Worm (Caenorhabditis elegans) whole organism, L3 larva: ENCODE results near the gene ZK662.2.

Source experiments
- R02D3.7 ChIP-seq: fragments of 150-350 bp; optimal IDR thresholded peaks from 2 replicates; lab custom pipeline; 2014; ENCODE audit warnings: missing biosample characterization, missing genetic modification characterization
- ZK546.5 ChIP-seq: sonication (generic microtip); optimal IDR thresholded peaks from 2 replicates; lab custom pipeline; 2017; ENCODE audit warnings: missing biosample characterization, missing genetic modification characterization
- aly-2 ChIP-seq: fragments of 150-350 bp; optimal IDR thresholded peaks from 2 replicates; lab custom pipeline; 2014; ENCODE audit warnings: missing biosample characterization, missing genetic modification characterization
- ama-1 ChIP-seq: fragments of 150-350 bp; optimal IDR thresholded peaks from 2 replicates; lab custom pipeline; 2018
- ceh-16 ChIP-seq: sonication (generic microtip); optimal IDR thresholded peaks from 2 replicates; lab custom pipeline; 2017; ENCODE audit warnings: missing biosample characterization, missing genetic modification characterization
- ceh-28 ChIP-seq: fragments of 150-350 bp; optimal IDR thresholded peaks from 2 replicates; lab custom pipeline; 2014; ENCODE audit warnings: missing biosample characterization, missing genetic modification reagents, missing genetic modification characterization
- ceh-82 ChIP-seq: fragments of 150-350 bp; optimal IDR thresholded peaks from 2 replicates; lab custom pipeline; 2014; ENCODE audit warnings: missing biosample characterization, missing genetic modification characterization
- ceh-9 ChIP-seq: sonication (generic microtip); optimal IDR thresholded peaks from 2 replicates; lab custom pipeline; 2018; ENCODE audit warnings: missing biosample characterization, missing genetic modification characterization
- daf-12 ChIP-seq: fragments of 150-350 bp; optimal IDR thresholded peaks from 2 replicates; lab custom pipeline; 2014; ENCODE audit warnings: missing biosample characterization, missing genetic modification reagents, missing genetic modification characterization
- egl-27 ChIP-seq: sonication (generic microtip); optimal IDR thresholded peaks from 4 replicates; lab custom pipeline; 2017; ENCODE audit warnings: missing biosample characterization, missing genetic modification reagents, missing genetic modification characterization
- egl-5 ChIP-seq: fragments of 150-350 bp; optimal IDR thresholded peaks from 2 replicates; lab custom pipeline; 2017; ENCODE audit warnings: missing biosample characterization, missing genetic modification reagents, missing genetic modification characterization, inconsistent platforms
- elt-1 ChIP-seq: fragments of 150-350 bp; optimal IDR thresholded peaks from 2 replicates; lab custom pipeline; 2014; ENCODE audit warnings: missing biosample characterization, missing genetic modification characterization
- elt-2 ChIP-seq: sonication (generic microtip); optimal IDR thresholded peaks from 2 replicates; lab custom pipeline; 2016; ENCODE audit warnings: missing genetic modification reagents, mild to moderate bottlenecking, missing genetic modification characterization, missing compliant biosample characterization
- elt-3 ChIP-seq, 3 experiments: fragments of 150-350 bp in 1 of 3; sonication (generic microtip) in 2 of 3; optimal IDR thresholded peaks; 2 replicates in 2 of 3; 4 replicates in 1 of 3; lab custom pipeline; 2014 to 2017; ENCODE audit warnings: missing biosample characterization in 3 of 3, missing genetic modification characterization in 3 of 3
- eor-1 ChIP-seq, 2 experiments: fragments of 150-350 bp; optimal IDR thresholded peaks; 2 replicates each; lab custom pipeline; 2014 to 2018; ENCODE audit warnings: missing biosample characterization in 2 of 2, missing genetic modification characterization in 2 of 2
- fkh-10 ChIP-seq: sonication (generic microtip); optimal IDR thresholded peaks from 2 replicates; lab custom pipeline; 2017; ENCODE audit warnings: missing biosample characterization, missing genetic modification reagents, missing genetic modification characterization
- fkh-2 ChIP-seq: fragments of 150-350 bp; optimal IDR thresholded peaks from 2 replicates; lab custom pipeline; 2014; ENCODE audit warnings: missing biosample characterization, missing genetic modification reagents, missing genetic modification characterization
- fos-1 ChIP-seq: fragments of 150-350 bp; optimal IDR thresholded peaks from 2 replicates; lab custom pipeline; 2014; ENCODE audit warnings: missing biosample characterization, missing genetic modification characterization
- hmg-11 ChIP-seq: sonication (generic microtip); optimal IDR thresholded peaks from 2 replicates; lab custom pipeline; 2016; ENCODE audit warnings: missing genetic modification characterization, missing compliant biosample characterization
- jun-1 ChIP-seq: fragments of 150-350 bp; optimal IDR thresholded peaks from 2 replicates; lab custom pipeline; 2014; ENCODE audit warnings: missing biosample characterization, missing genetic modification reagents, missing genetic modification characterization
- lin-15B ChIP-seq: fragments of 150-350 bp; optimal IDR thresholded peaks from 2 replicates; lab custom pipeline; 2014; ENCODE audit warnings: missing biosample characterization, missing genetic modification characterization
- lin-39 ChIP-seq: fragments of 150-350 bp; optimal IDR thresholded peaks from 2 replicates; lab custom pipeline; 2018; ENCODE audit warnings: missing biosample characterization, missing genetic modification reagents, missing genetic modification characterization
- lsy-12 ChIP-seq: sonication (generic microtip); optimal IDR thresholded peaks from 2 replicates; lab custom pipeline; 2016; ENCODE audit warnings: mild to moderate bottlenecking, missing genetic modification characterization, missing compliant biosample characterization
- mdl-1 ChIP-seq: fragments of 150-350 bp; optimal IDR thresholded peaks from 2 replicates; lab custom pipeline; 2014; ENCODE audit warnings: missing biosample characterization, missing genetic modification characterization
- mml-1 ChIP-seq: fragments of 150-350 bp; sonication (generic microtip); optimal IDR thresholded peaks from 3 replicates; lab custom pipeline; 2014; ENCODE audit warnings: missing biosample characterization, missing genetic modification characterization
- nfya-1 ChIP-seq: sonication (generic microtip); optimal IDR thresholded peaks from 2 replicates; lab custom pipeline; 2017; ENCODE audit warnings: missing genetic modification characterization, mild to moderate bottlenecking, missing compliant biosample characterization, antibody characterized with exemption, moderate library complexity; ENCODE audit not compliant: insufficient read depth
- nhr-11 ChIP-seq: fragments of 150-350 bp; optimal IDR thresholded peaks from 2 replicates; lab custom pipeline; 2014; ENCODE audit warnings: missing biosample characterization, missing genetic modification characterization
- nhr-12 ChIP-seq: fragments of 150-350 bp; optimal IDR thresholded peaks from 2 replicates; lab custom pipeline; 2014; ENCODE audit warnings: missing biosample characterization, missing genetic modification characterization
- nhr-23 ChIP-seq: fragments of 150-350 bp; optimal IDR thresholded peaks from 2 replicates; lab custom pipeline; 2014; ENCODE audit warnings: missing biosample characterization, missing genetic modification reagents, missing genetic modification characterization
- nhr-237 ChIP-seq: fragments of 150-350 bp; optimal IDR thresholded peaks from 2 replicates; lab custom pipeline; 2014; ENCODE audit warnings: missing biosample characterization, missing genetic modification characterization
- nhr-25 ChIP-seq: sonication (generic microtip); optimal IDR thresholded peaks from 2 replicates; lab custom pipeline; 2017; ENCODE audit warnings: missing biosample characterization, missing genetic modification characterization
- nhr-28 ChIP-seq: fragments of 150-350 bp; optimal IDR thresholded peaks from 2 replicates; lab custom pipeline; 2014; ENCODE audit warnings: missing biosample characterization, missing genetic modification characterization
- nhr-43 ChIP-seq: sonication (generic microtip); optimal IDR thresholded peaks from 2 replicates; lab custom pipeline; 2016; ENCODE audit warnings: mild to moderate bottlenecking, missing genetic modification characterization, missing compliant biosample characterization; ENCODE audit not compliant: poor library complexity, severe bottlenecking
- nhr-67 ChIP-seq: fragments of 150-350 bp; optimal IDR thresholded peaks from 2 replicates; lab custom pipeline; 2014; ENCODE audit warnings: missing biosample characterization, missing genetic modification characterization
- nhr-76 ChIP-seq: fragments of 150-350 bp; sonication (generic microtip); optimal IDR thresholded peaks from 5 replicates; lab custom pipeline; 2014; ENCODE audit warnings: missing biosample characterization, missing genetic modification characterization
- nhr-77 ChIP-seq: fragments of 150-350 bp; optimal IDR thresholded peaks from 2 replicates; lab custom pipeline; 2014; ENCODE audit warnings: missing biosample characterization, missing genetic modification characterization
- pha-4 ChIP-seq: fragments of 150-350 bp; optimal IDR thresholded peaks from 2 replicates; lab custom pipeline; 2014; ENCODE audit warnings: missing biosample characterization, missing genetic modification reagents, missing genetic modification characterization
- pqm-1 ChIP-seq: fragments of 150-350 bp; optimal IDR thresholded peaks from 2 replicates; lab custom pipeline; 2017; ENCODE audit warnings: missing biosample characterization, missing genetic modification characterization, inconsistent platforms
- sea-2 ChIP-seq: fragments of 150-350 bp; sonication (generic microtip); optimal IDR thresholded peaks from 4 replicates; lab custom pipeline; 2014; ENCODE audit warnings: missing biosample characterization, missing genetic modification reagents, missing genetic modification characterization
- skn-1 ChIP-seq: fragments of 150-350 bp; optimal IDR thresholded peaks from 2 replicates; lab custom pipeline; 2014; ENCODE audit warnings: missing biosample characterization, missing genetic modification characterization
- snpc-4 ChIP-seq: fragments of 150-350 bp; optimal IDR thresholded peaks from 2 replicates; lab custom pipeline; 2014; ENCODE audit warnings: missing biosample characterization, missing genetic modification characterization
- tbx-2 ChIP-seq: sonication (generic microtip); optimal IDR thresholded peaks from 2 replicates; lab custom pipeline; 2016; ENCODE audit warnings: mild to moderate bottlenecking, missing genetic modification characterization, missing compliant biosample characterization
- unc-39 ChIP-seq: sonication (generic microtip); optimal IDR thresholded peaks from 4 replicates; lab custom pipeline; 2017; ENCODE audit warnings: missing biosample characterization, missing genetic modification characterization
- unc-62 ChIP-seq: fragments of 150-350 bp; sonication (generic microtip); optimal IDR thresholded peaks from 4 replicates; lab custom pipeline; 2014; ENCODE audit warnings: missing biosample characterization, missing genetic modification reagents, missing genetic modification characterization
- zag-1 ChIP-seq: fragments of 150-350 bp; optimal IDR thresholded peaks from 2 replicates; lab custom pipeline; 2014; ENCODE audit warnings: missing biosample characterization, missing genetic modification characterization
- ztf-11 ChIP-seq: fragments of 150-350 bp; optimal IDR thresholded peaks from 2 replicates; lab custom pipeline; 2014; ENCODE audit warnings: missing biosample characterization, missing genetic modification characterization
- ztf-4 ChIP-seq: fragments of 150-350 bp; optimal IDR thresholded peaks from 2 replicates; lab custom pipeline; 2014; ENCODE audit warnings: missing biosample characterization, missing genetic modification characterization

Gene ZK662.2

DNA sequence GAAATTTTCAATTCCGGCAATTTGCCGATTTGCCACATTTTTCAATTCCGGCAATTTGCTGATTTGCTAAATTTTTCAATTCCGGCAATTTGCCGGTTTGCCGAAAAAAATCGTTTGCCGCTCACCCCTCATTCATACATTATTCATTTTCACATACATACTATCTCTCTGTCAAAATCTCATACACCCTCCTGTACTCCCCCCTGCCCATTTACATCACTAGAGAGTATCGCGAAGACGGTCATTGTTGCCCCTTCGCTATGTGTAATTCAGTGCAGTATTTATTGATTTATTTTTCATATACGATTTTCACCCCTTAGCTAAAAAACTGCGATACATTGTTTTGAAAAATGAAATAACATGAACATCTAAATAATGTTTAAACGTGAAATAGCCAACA is 39.9 kb downstream of the ZK662.2 start (continued):
- TF ChIP-seq mml-1 (tag; lab: Kevin White, UChicago) (no peak), lsy-12 (tag; lab: Kevin White, UChicago) (peak; percentile 65), ceh-28 (tag; lab: Kevin White, UChicago) (peak; percentile 97), nhr-12 (tag; lab: Kevin White, UChicago) (no peak), snpc-4 (tag; lab: Kevin White, UChicago) (peak; percentile 85), elt-1 (tag; lab: Kevin White, UChicago) (no peak), ceh-9 (tag; lab: Kevin White, UChicago) (no peak), zag-1 (tag; lab: Kevin White, UChicago) (no peak), sea-2 (GFP tag; lab: Kevin White, UChicago) (no peak), nhr-67 (no peak), nhr-77 (tag; lab: Kevin White, UChicago) (peak; percentile 85), ceh-16 (tag; lab: Kevin White, UChicago) (no peak), daf-12 (no peak), nhr-11 (tag; lab: Kevin White, UChicago) (no peak), nhr-25 (tag; lab: Kevin White, UChicago) (peak; percentile 84), elt-3 (tag; optimal IDR thresholded peaks at IDR 0.05; lab: Kevin White, UChicago) (no peak), unc-62 (GFP tag; lab: Kevin White, UChicago) (no peak), ZK546.5 (tag; lab: Kevin White, UChicago) (no peak), ceh-82 (tag; lab: Kevin White, UChicago) (peak; percentile 72), elt-2 (tag; lab: Kevin White, UChicago) (peak; percentile 48), nhr-76 (tag; lab: Kevin White, UChicago) (no peak), fkh-10 (no peak)
- TF ChIP-seq, all 47 proteins: peak for 20

DNA sequence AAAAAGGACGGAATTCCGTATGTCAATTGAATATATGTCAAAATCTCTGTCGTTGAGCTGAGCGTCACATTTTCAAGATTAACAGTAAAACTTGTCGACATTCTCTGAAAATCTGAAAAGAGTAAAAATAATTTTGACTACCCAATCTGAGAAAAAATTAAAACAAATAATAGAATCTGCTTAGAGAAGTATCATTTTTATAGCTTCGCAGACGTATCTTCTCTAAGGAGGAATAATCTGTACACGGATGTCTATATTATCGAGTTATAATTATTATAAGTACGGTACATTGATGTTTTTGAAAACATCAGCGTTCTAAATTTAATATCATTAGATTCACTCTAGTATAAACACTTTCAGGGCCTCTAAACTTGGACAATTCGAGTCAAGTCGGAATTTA is 44.0 kb downstream of the ZK662.2 start, which contains the start of gene srg-64:
srg-64 (minus strand) TSS at position 101 of the 400 bp plus-strand sequence.
- TF ChIP-seq jun-1 (tag; lab: Kevin White, UChicago) (no peak), ceh-16 (tag; lab: Kevin White, UChicago) (no peak), daf-12 (no peak), nhr-23 (tag; lab: Kevin White, UChicago) (no peak), pha-4 (tag; lab: Kevin White, UChicago) (no peak), nhr-77 (tag; lab: Kevin White, UChicago) (no peak), skn-1 (tag; lab: Kevin White, UChicago) (no peak)

ce11 chrX:15741852-15742251 is 45.4 kb downstream of the ZK662.2 start:
- TF ChIP-seq ZK546.5 (tag; lab: Kevin White, UChicago) (no peak), nhr-237 (tag; lab: Kevin White, UChicago) (no peak), nfya-1 (tag; lab: Kevin White, UChicago) (peak; percentile 45), elt-3 (tag; optimal IDR thresholded peaks at IDR 0.05; lab: Kevin White, UChicago) (no peak), elt-1 (tag; lab: Kevin White, UChicago) (no peak), fkh-2 (tag; lab: Kevin White, UChicago) (no peak), ztf-4 (tag; lab: Kevin White, UChicago) (no peak), eor-1 (tag; optimal IDR thresholded peaks at IDR 0.05; lab: Kevin White, UChicago) (no peak), ceh-28 (tag; lab: Kevin White, UChicago) (peak; percentile 30), nhr-12 (tag; lab: Kevin White, UChicago) (no peak), nhr-67 (no peak), mdl-1 (no peak), ceh-16 (tag; lab: Kevin White, UChicago) (no peak), fos-1 (tag; lab: Kevin White, UChicago) (no peak), unc-39 (tag; lab: Kevin White, UChicago) (no peak), nhr-77 (tag; lab: Kevin White, UChicago) (no peak), skn-1 (tag; lab: Kevin White, UChicago) (peak; percentile 20), nhr-23 (tag; lab: Kevin White, UChicago) (peak; percentile 29), pha-4 (tag; lab: Kevin White, UChicago) (peak; percentile 47), mml-1 (tag; lab: Kevin White, UChicago) (no peak), nhr-76 (tag; lab: Kevin White, UChicago) (no peak), daf-12 (no peak), nhr-25 (tag; lab: Kevin White, UChicago) (peak; percentile 15), pqm-1 (tag; lab: Kevin White, UChicago) (peak; percentile 50), nhr-11 (tag; lab: Kevin White, UChicago) (no peak), hmg-11 (tag; lab: Kevin White, UChicago) (peak; percentile 94), ztf-11 (tag; lab: Kevin White, UChicago) (no peak), egl-5 (no peak), egl-27 (tag; lab: Kevin White, UChicago) (no peak), zag-1 (tag; lab: Kevin White, UChicago) (no peak), tbx-2 (tag; lab: Kevin White, UChicago) (peak; percentile 44), snpc-4 (tag; lab: Kevin White, UChicago) (peak; percentile 41), ama-1 (lab: Kevin White, UChicago) (no peak), sea-2 (GFP tag; lab: Kevin White, UChicago) (no peak), aly-2 (tag; lab: Kevin White, UChicago) (no peak), lin-39 (tag; lab: Kevin White, UChicago) (peak; percentile 55), nhr-28 (tag; lab: Kevin White, UChicago) (no peak), elt-2 (tag; lab: Kevin White, UChicago) (peak; percentile 48), nhr-43 (tag; lab: Kevin White, UChicago) (peak; percentile 46), R02D3.7 (peak; percentile 28), lin-15B (tag; lab: Kevin White, UChicago) (peak; percentile 93)
